Worm (Caenorhabditis elegans) whole organism, young adult: Measurements from ENCODE around the gene F45E10.2.
A peak's percentile ranks its signal among the peaks of the same experiment; 100 is the strongest.

Experiments
- D2030.7 ChIP-seq: fragments of 200-800 bp; sonication (Bioruptor generic); IDR thresholded peaks from 2 replicates; pipeline ENCODE4 v1.3.6; 2022; ENCODE audit warnings: missing genetic modification reagents, missing genetic modification characterization, missing compliant biosample characterization
- F22D6.2 ChIP-seq: sonication (generic microtip); optimal IDR thresholded peaks from 2 replicates; lab custom pipeline; 2016; ENCODE audit warnings: mild to moderate bottlenecking, missing genetic modification characterization, missing compliant biosample characterization
- F23B12.7 ChIP-seq: sonication (generic microtip); optimal IDR thresholded peaks from 2 replicates; lab custom pipeline; 2017; ENCODE audit warnings: missing genetic modification characterization, mild to moderate bottlenecking, missing compliant biosample characterization, antibody characterized with exemption, moderate library complexity; ENCODE audit not compliant: insufficient read depth
- F52B5.7 ChIP-seq: sonication (generic microtip); optimal IDR thresholded peaks from 2 replicates; lab custom pipeline; 2016; ENCODE audit warnings: mild to moderate bottlenecking, missing genetic modification characterization, missing compliant biosample characterization
- F55B11.4 ChIP-seq: sonication (generic microtip); optimal IDR thresholded peaks from 2 replicates; lab custom pipeline; 2016; ENCODE audit warnings: missing compliant biosample characterization, missing genetic modification characterization, borderline replicate concordance; ENCODE audit not compliant: insufficient read depth
- K11D2.4 ChIP-seq: fragments of 200-800 bp; sonication (Bioruptor generic); IDR thresholded peaks from 2 replicates; pipeline ENCODE4 v1.3.6; 2022; ENCODE audit warnings: missing genetic modification reagents, missing genetic modification characterization, missing compliant biosample characterization
- K12H6.12 ChIP-seq: fragments of 200-800 bp; sonication (Bioruptor generic); optimal IDR thresholded peaks from 2 replicates; lab custom pipeline; 2018; ENCODE audit warnings: mild to moderate bottlenecking, missing genetic modification characterization, missing compliant biosample characterization
- T07F8.4 ChIP-seq: sonication (generic microtip); optimal IDR thresholded peaks from 2 replicates; lab custom pipeline; 2016; ENCODE audit warnings: mild to moderate bottlenecking, missing genetic modification characterization, moderate library complexity, missing compliant biosample characterization
- Y79H2A.3 ChIP-seq: fragments of 200-800 bp; sonication (Bioruptor generic); conservative IDR thresholded peaks from 2 replicates; pipeline ENCODE4 v1.3.6; 2022; ENCODE audit warnings: missing genetic modification reagents, missing genetic modification characterization, missing compliant biosample characterization
- attf-3 ChIP-seq: fragments of 200-800 bp; sonication (Bioruptor generic); conservative IDR thresholded peaks from 2 replicates; pipeline ENCODE4 v1.3.6; 2022; ENCODE audit warnings: missing genetic modification reagents, missing genetic modification characterization, missing compliant biosample characterization
- ceh-27 ChIP-seq: fragments of 200-800 bp; sonication (Bioruptor generic); optimal IDR thresholded peaks from 2 replicates; lab custom pipeline; 2018; ENCODE audit warnings: mild to moderate bottlenecking, missing genetic modification characterization, moderate library complexity, missing compliant biosample characterization
- dpff-1 ChIP-seq: sonication (generic microtip); optimal IDR thresholded peaks from 2 replicates; lab custom pipeline; 2017; ENCODE audit warnings: mild to moderate bottlenecking, missing genetic modification characterization, missing compliant biosample characterization
- egl-44 ChIP-seq: fragments of 200-800 bp; sonication (Bioruptor generic); IDR thresholded peaks from 2 replicates; pipeline ENCODE4 v1.3.6; 2022; ENCODE audit warnings: missing genetic modification reagents, missing genetic modification characterization, missing compliant biosample characterization
- egrh-3 ChIP-seq: fragments of 200-800 bp; sonication (Bioruptor generic); IDR thresholded peaks from 2 replicates; pipeline ENCODE4 v1.3.6; 2022; ENCODE audit warnings: missing genetic modification reagents, missing genetic modification characterization, missing compliant biosample characterization
- ekl-4 ChIP-seq: fragments of 200-800 bp; sonication (Bioruptor generic); IDR thresholded peaks from 2 replicates; pipeline ENCODE4 v1.3.6; 2022; ENCODE audit warnings: missing genetic modification reagents, missing genetic modification characterization, missing compliant biosample characterization
- gei-17 ChIP-seq: fragments of 200-800 bp; sonication (Bioruptor generic); optimal IDR thresholded peaks from 2 replicates; lab custom pipeline; 2018; ENCODE audit warnings: mild to moderate bottlenecking, missing genetic modification characterization, missing compliant biosample characterization
- hlh-12 ChIP-seq: sonication (generic microtip); optimal IDR thresholded peaks from 2 replicates; lab custom pipeline; 2016; ENCODE audit warnings: missing genetic modification characterization, missing compliant biosample characterization
- hmg-20 ChIP-seq: fragments of 200-800 bp; sonication (Bioruptor generic); IDR thresholded peaks from 2 replicates; pipeline ENCODE4 v1.3.6; 2022; ENCODE audit warnings: missing genetic modification reagents, missing genetic modification characterization, missing compliant biosample characterization
- hsf-1 ChIP-seq: fragments of 200-800 bp; sonication (Bioruptor generic); IDR thresholded peaks from 2 replicates; pipeline ENCODE4 v1.3.6; 2022; ENCODE audit warnings: missing genetic modification reagents, missing genetic modification characterization, missing compliant biosample characterization
- lag-1 ChIP-seq: fragments of 200-800 bp; sonication (Bioruptor generic); IDR thresholded peaks from 2 replicates; pipeline ENCODE4 v1.3.6; 2022; ENCODE audit warnings: missing genetic modification reagents, missing genetic modification characterization, missing compliant biosample characterization
- lin-35 ChIP-seq, 3 experiments: fragments of 150-350 bp in 2 of 3; sonication (generic microtip) in 1 of 3; optimal IDR thresholded peaks; 2 replicates each; lab custom pipeline; 2014 to 2018; ENCODE audit warnings: missing biosample characterization in 3 of 3, missing genetic modification characterization in 3 of 3, missing genetic modification reagents in 3 of 3
- lin-40 ChIP-seq: sonication (generic microtip); optimal IDR thresholded peaks from 2 replicates; lab custom pipeline; 2016; ENCODE audit warnings: missing genetic modification characterization, mild to moderate bottlenecking, missing compliant biosample characterization, missing genotype, missing genetic modification reagents
- lsl-1 ChIP-seq: fragments of 200-800 bp; sonication (Bioruptor generic); optimal IDR thresholded peaks from 2 replicates; lab custom pipeline; 2018; ENCODE audit warnings: mild to moderate bottlenecking, missing genetic modification characterization, moderate library complexity, missing compliant biosample characterization
- madf-8 ChIP-seq: fragments of 200-800 bp; sonication (Bioruptor generic); conservative IDR thresholded peaks from 2 replicates; pipeline ENCODE4 v1.3.6; 2022; ENCODE audit warnings: missing genetic modification reagents, missing genetic modification characterization, missing compliant biosample characterization
- mes-4 ChIP-seq: sonication (generic microtip); optimal IDR thresholded peaks from 2 replicates; lab custom pipeline; 2016; ENCODE audit warnings: missing genotype, missing genetic modification characterization, missing compliant biosample characterization
- nhr-179 ChIP-seq: sonication (generic microtip); optimal IDR thresholded peaks from 2 replicates; lab custom pipeline; 2016; ENCODE audit warnings: mild to moderate bottlenecking, missing genetic modification characterization, missing compliant biosample characterization
- nhr-27 ChIP-seq: fragments of 200-800 bp; sonication (Bioruptor generic); optimal IDR thresholded peaks from 2 replicates; lab custom pipeline; 2018; ENCODE audit warnings: mild to moderate bottlenecking, missing genetic modification characterization, moderate library complexity, missing compliant biosample characterization
- rec-8 ChIP-seq, 2 experiments: sonication (generic microtip); optimal IDR thresholded peaks; 2 replicates each; lab custom pipeline; 2016; ENCODE audit warnings: mild to moderate bottlenecking in 2 of 2, missing genetic modification characterization in 2 of 2, missing genetic modification reagents in 2 of 2, missing genotype in 2 of 2, missing biosample characterization in 1 of 2, missing compliant biosample characterization in 1 of 2, moderate library complexity in 1 of 2
- snpc-4 ChIP-seq, 5 experiments: fragments of 150-350 bp in 1 of 5; sonication (generic microtip) in 4 of 5; optimal IDR thresholded peaks; 2 replicates each; lab custom pipeline; 2014 to 2018; ENCODE audit warnings: missing genetic modification characterization in 5 of 5, missing biosample characterization in 3 of 5, antibody characterized with exemption in 2 of 5, mild to moderate bottlenecking in 2 of 5, missing compliant biosample characterization in 2 of 5, missing genotype in 2 of 5, moderate library complexity in 2 of 5, missing genetic modification reagents in 1 of 5
- somi-1 ChIP-seq: fragments of 200-800 bp; sonication (Bioruptor generic); optimal IDR thresholded peaks from 2 replicates; lab custom pipeline; 2018; ENCODE audit warnings: mild to moderate bottlenecking, missing genetic modification characterization, missing compliant biosample characterization
- unc-62 ChIP-seq: fragments of 150-350 bp; optimal IDR thresholded peaks from 2 replicates; lab custom pipeline; 2014; ENCODE audit warnings: missing biosample characterization, missing genetic modification reagents, missing genetic modification characterization
- zfh-2 ChIP-seq: fragments of 200-800 bp; sonication (Bioruptor generic); conservative IDR thresholded peaks from 2 replicates; pipeline ENCODE4 v1.3.6; 2022; ENCODE audit warnings: missing genetic modification reagents, missing genetic modification characterization, missing compliant biosample characterization
- zim-3 ChIP-seq: sonication (generic microtip); optimal IDR thresholded peaks from 2 replicates; lab custom pipeline; 2017; ENCODE audit warnings: mild to moderate bottlenecking, missing genetic modification characterization, moderate library complexity, missing compliant biosample characterization
- ztf-26 ChIP-seq: sonication (generic microtip); optimal IDR thresholded peaks from 2 replicates; lab custom pipeline; 2017; ENCODE audit warnings: missing genetic modification characterization, missing compliant biosample characterization

The F45E10.2 gene

ce11 chrII:11103052-11103451 is 47.9 kb upstream of the F45E10.2 start (continued):
- TF ChIP-seq snpc-4 (GFP tag; optimal IDR thresholded peaks at IDR 0.05; lab: Kevin White, UChicago) (no peak), snpc-4 (tag; optimal IDR thresholded peaks at IDR 0.05; lab: Kevin White, UChicago) (peak in 1 of 4 experiments; percentile 1), lsl-1 (no peak), gei-17 (GFP tag; lab: Kevin White, UChicago) (no peak), mes-4 (tag; lab: Kevin White, UChicago) (no peak), ztf-26 (tag; lab: Kevin White, UChicago) (no peak), attf-3 (GFP tag; lab: Robert Waterston, UW) (peak; percentile 51; the same call in 1 of the 2 replicates), egrh-3 (GFP tag; lab: Robert Waterston, UW) (no peak), D2030.7 (no peak), F22D6.2 (tag; lab: Kevin White, UChicago) (no peak), F23B12.7 (tag; lab: Kevin White, UChicago) (peak; percentile 26), nhr-27 (tag; lab: Kevin White, UChicago) (no peak), K12H6.12 (tag; lab: Kevin White, UChicago) (peak; percentile 44), K11D2.4 (GFP tag; lab: Robert Waterston, UW) (no peak), lin-35 (GFP tag; optimal IDR thresholded peaks at IDR 0.05; lab: Kevin White, UChicago) (peak in 1 of 3 experiments; percentile 59), rec-8 (tag; optimal IDR thresholded peaks at IDR 0.05; lab: Kevin White, UChicago) (no peak), zim-3 (tag; lab: Kevin White, UChicago) (no peak), somi-1 (GFP tag; lab: Kevin White, UChicago) (no peak), F55B11.4 (tag; lab: Kevin White, UChicago) (no peak), unc-62 (GFP tag; lab: Kevin White, UChicago) (no peak), lag-1 (GFP tag; lab: Robert Waterston, UW) (no peak), lin-40 (tag; lab: Kevin White, UChicago) (no peak), hmg-20 (GFP tag; lab: Robert Waterston, UW) (no peak), T07F8.4 (tag; lab: Kevin White, UChicago) (no peak), zfh-2 (GFP tag; lab: Robert Waterston, UW) (peak; percentile 60), ceh-27 (GFP tag; lab: Kevin White, UChicago) (peak; percentile 52), nhr-179 (tag; lab: Kevin White, UChicago) (no peak), hsf-1 (GFP tag; lab: Robert Waterston, UW) (no peak)

- TF ChIP-seq dpff-1 (tag; lab: Kevin White, UChicago), result no peak
- TF ChIP-seq egl-44 (GFP tag; lab: Robert Waterston, UW), result no peak
- no peak for TF ChIP-seq F52B5.7
- no peak for TF ChIP-seq ekl-4
- no peak for TF ChIP-seq madf-8
Measured at ce11 chrII:11101171-11101570, 46.0 kb upstream of the F45E10.2 start.

DNA sequence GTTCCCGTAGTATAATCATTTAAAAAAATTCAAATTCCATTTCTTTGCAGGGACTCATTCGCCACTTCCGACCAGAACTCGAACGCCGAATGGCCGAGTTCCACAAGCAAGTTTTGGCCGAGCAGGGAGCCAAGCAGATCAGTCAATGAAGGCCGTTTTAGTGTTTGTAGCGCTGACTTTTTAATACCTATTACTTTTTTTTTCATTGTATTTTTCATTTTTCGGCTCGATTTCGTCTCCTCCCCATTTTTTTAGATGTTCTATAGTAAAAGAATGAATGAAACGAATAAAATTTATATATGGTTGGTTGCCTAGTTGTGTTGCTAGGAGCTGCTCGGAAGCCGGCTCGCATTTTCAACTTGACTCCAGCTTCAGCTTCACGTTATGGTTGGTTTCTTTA is 44.7 kb upstream of the F45E10.2 start, which contains the start of gene C09H10.4:
TSS of gene C09H10.4 (plus strand) at position 301 of the 400 bp plus-strand sequence.
- TF ChIP-seq hlh-12 (tag; lab: Kevin White, UChicago) (no peak), Y79H2A.3 (GFP tag; lab: Robert Waterston, UW) (peak; percentile 54; the same call in 1 of the 2 replicates)
